Worm (Caenorhabditis elegans) whole organism, L2 larva: ENCODE measurements around the gene col-168.

Experiments
- C34F6.9 ChIP-seq: fragments of 150-350 bp; optimal IDR thresholded peaks from 2 replicates; lab custom pipeline; 2014; ENCODE audit warnings: missing biosample characterization, missing genetic modification characterization
- F13H6.1 ChIP-seq: sonication (generic microtip); optimal IDR thresholded peaks from 2 replicates; lab custom pipeline; 2016; ENCODE audit warnings: missing genetic modification characterization, missing compliant biosample characterization
- Y55F3AM.14 ChIP-seq: fragments of 200-800 bp; sonication (Bioruptor generic); optimal IDR thresholded peaks from 2 replicates; lab custom pipeline; 2018; ENCODE audit warnings: mild to moderate bottlenecking, missing genetic modification characterization, missing compliant biosample characterization
- ZK546.5 ChIP-seq: sonication (generic microtip); optimal IDR thresholded peaks from 2 replicates; lab custom pipeline; 2017; ENCODE audit warnings: missing biosample characterization, missing genetic modification characterization
- ama-1 ChIP-seq: fragments of 150-350 bp; optimal IDR thresholded peaks from 2 replicates; lab custom pipeline; 2018; ENCODE audit warnings: inconsistent platforms
- blmp-1 ChIP-seq: sonication (generic microtip); optimal IDR thresholded peaks from 2 replicates; lab custom pipeline; 2017; ENCODE audit warnings: missing genetic modification characterization, mild to moderate bottlenecking, missing compliant biosample characterization, antibody characterized with exemption, moderate library complexity; ENCODE audit not compliant: insufficient read depth
- ceh-82 ChIP-seq: fragments of 150-350 bp; optimal IDR thresholded peaks from 2 replicates; lab custom pipeline; 2014; ENCODE audit warnings: missing biosample characterization, missing genetic modification characterization
- crh-2 ChIP-seq: sonication (generic microtip); optimal IDR thresholded peaks from 2 replicates; lab custom pipeline; 2017; ENCODE audit warnings: missing biosample characterization, missing genetic modification characterization
- egl-27 ChIP-seq: sonication (generic microtip); optimal IDR thresholded peaks from 3 replicates; lab custom pipeline; 2017; ENCODE audit warnings: missing biosample characterization, missing genetic modification reagents, missing genetic modification characterization
- elt-3 ChIP-seq: sonication (generic microtip); optimal IDR thresholded peaks from 2 replicates; lab custom pipeline; 2017; ENCODE audit warnings: missing biosample characterization, missing genetic modification characterization
- fos-1 ChIP-seq: fragments of 150-350 bp; optimal IDR thresholded peaks from 2 replicates; lab custom pipeline; 2014; ENCODE audit warnings: missing biosample characterization, missing genetic modification characterization
- gmeb-1 ChIP-seq: fragments of 150-350 bp; optimal IDR thresholded peaks from 2 replicates; lab custom pipeline; 2014; ENCODE audit warnings: missing biosample characterization, missing genetic modification characterization
- lin-13 ChIP-seq: fragments of 150-350 bp; optimal IDR thresholded peaks from 2 replicates; lab custom pipeline; 2014; ENCODE audit warnings: missing biosample characterization, missing genetic modification reagents, missing genetic modification characterization
- lin-39 ChIP-seq: fragments of 150-350 bp; optimal IDR thresholded peaks from 2 replicates; lab custom pipeline; 2014; ENCODE audit warnings: missing biosample characterization, missing genetic modification reagents, missing genetic modification characterization
- lsy-2 ChIP-seq, 2 experiments: fragments of 150-350 bp in 1 of 2; sonication (generic microtip) in 1 of 2; optimal IDR thresholded peaks; 2 replicates each; lab custom pipeline; 2014 to 2017; ENCODE audit warnings: missing biosample characterization in 2 of 2, missing genetic modification characterization in 2 of 2
- mab-5 ChIP-seq: fragments of 150-350 bp; optimal IDR thresholded peaks from 2 replicates; lab custom pipeline; 2014; ENCODE audit warnings: missing biosample characterization, missing genetic modification characterization
- mbf-1 ChIP-seq: sonication (generic microtip); optimal IDR thresholded peaks from 2 replicates; lab custom pipeline; 2017; ENCODE audit warnings: missing biosample characterization, missing genetic modification characterization
- mdl-1 ChIP-seq, 2 experiments: fragments of 150-350 bp in 1 of 2; sonication (generic microtip) in 1 of 2; optimal IDR thresholded peaks; 2 replicates each; lab custom pipeline; 2017; ENCODE audit warnings: missing biosample characterization in 2 of 2, missing genetic modification characterization in 2 of 2
- nhr-11 ChIP-seq: fragments of 150-350 bp; optimal IDR thresholded peaks from 2 replicates; lab custom pipeline; 2014; ENCODE audit warnings: missing biosample characterization, missing genetic modification characterization
- nhr-12 ChIP-seq: fragments of 150-350 bp; optimal IDR thresholded peaks from 2 replicates; lab custom pipeline; 2014; ENCODE audit warnings: missing biosample characterization, missing genetic modification characterization
- nhr-129 ChIP-seq: fragments of 150-350 bp; optimal IDR thresholded peaks from 2 replicates; lab custom pipeline; 2014; ENCODE audit warnings: missing biosample characterization, missing genetic modification characterization
- nhr-21 ChIP-seq: fragments of 150-350 bp; optimal IDR thresholded peaks from 2 replicates; lab custom pipeline; 2014; ENCODE audit warnings: missing biosample characterization, missing genetic modification characterization
- nhr-237 ChIP-seq: fragments of 150-350 bp; optimal IDR thresholded peaks from 2 replicates; lab custom pipeline; 2014; ENCODE audit warnings: missing biosample characterization, missing genetic modification characterization
- nhr-25 ChIP-seq: fragments of 150-350 bp; sonication (generic microtip); optimal IDR thresholded peaks from 3 replicates; lab custom pipeline; 2014; ENCODE audit warnings: missing biosample characterization, missing genetic modification characterization
- nhr-6 ChIP-seq: fragments of 150-350 bp; optimal IDR thresholded peaks from 2 replicates; lab custom pipeline; 2014; ENCODE audit warnings: missing biosample characterization, missing genetic modification characterization
- sem-4 ChIP-seq: fragments of 150-350 bp; optimal IDR thresholded peaks from 2 replicates; lab custom pipeline; 2014; ENCODE audit warnings: missing biosample characterization, missing genetic modification reagents, missing genetic modification characterization
- skn-1 ChIP-seq: sonication (generic microtip); optimal IDR thresholded peaks from 2 replicates; lab custom pipeline; 2017; ENCODE audit warnings: missing biosample characterization, missing genetic modification characterization
- sma-3 ChIP-seq: sonication (generic microtip); optimal IDR thresholded peaks from 2 replicates; lab custom pipeline; 2016; ENCODE audit warnings: missing genetic modification reagents, missing genetic modification characterization, missing compliant biosample characterization
- sma-9 ChIP-seq, 2 experiments: fragments of 150-350 bp in 1 of 2; sonication (generic microtip) in 1 of 2; optimal IDR thresholded peaks; 2 replicates each; lab custom pipeline; 2014 to 2016; ENCODE audit warnings: missing genetic modification characterization in 2 of 2, mild to moderate bottlenecking in 1 of 2, missing biosample characterization in 1 of 2, missing compliant biosample characterization in 1 of 2, missing genetic modification reagents in 1 of 2, moderate library complexity in 1 of 2
- unc-55 ChIP-seq: fragments of 150-350 bp; sonication (generic microtip); optimal IDR thresholded peaks from 3 replicates; lab custom pipeline; 2014; ENCODE audit warnings: missing biosample characterization, missing genetic modification reagents, missing genetic modification characterization
- unc-62 ChIP-seq: fragments of 150-350 bp; optimal IDR thresholded peaks from 2 replicates; lab custom pipeline; 2014; ENCODE audit warnings: missing biosample characterization, missing genetic modification reagents, missing genetic modification characterization
- ztf-1 ChIP-seq: fragments of 200-800 bp; sonication (Bioruptor generic); conservative IDR thresholded peaks from 2 replicates; pipeline ENCODE4 v1.3.6; 2022; ENCODE audit warnings: missing genetic modification characterization, missing compliant biosample characterization

The col-168 gene

DNA sequence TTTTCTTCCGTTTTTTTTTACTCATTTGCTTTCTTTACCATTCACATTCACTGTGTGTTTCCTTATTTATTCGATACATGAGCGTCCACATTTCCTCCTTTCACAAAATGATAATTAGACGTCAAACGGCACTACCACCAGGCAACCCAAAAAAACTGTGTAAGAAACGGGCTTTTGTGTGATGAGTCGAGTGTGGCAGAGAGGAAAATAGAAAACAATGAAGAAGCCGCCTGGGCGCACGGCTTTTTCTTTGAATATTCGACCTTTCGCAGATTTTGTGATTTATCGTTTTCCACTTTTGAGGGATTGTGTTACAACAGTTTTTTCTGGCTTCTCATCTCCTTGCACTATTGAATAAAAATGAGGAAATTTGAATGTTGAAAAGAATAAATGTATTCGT lies 47.9 kb upstream of the col-168 start:
- TF ChIP-seq nhr-25 (tag; lab: Kevin White, UChicago) = peak; percentile 52
- no peak for TF ChIP-seq nhr-21
- TF ChIP-seq, all 48 proteins: peak for 1

DNA sequence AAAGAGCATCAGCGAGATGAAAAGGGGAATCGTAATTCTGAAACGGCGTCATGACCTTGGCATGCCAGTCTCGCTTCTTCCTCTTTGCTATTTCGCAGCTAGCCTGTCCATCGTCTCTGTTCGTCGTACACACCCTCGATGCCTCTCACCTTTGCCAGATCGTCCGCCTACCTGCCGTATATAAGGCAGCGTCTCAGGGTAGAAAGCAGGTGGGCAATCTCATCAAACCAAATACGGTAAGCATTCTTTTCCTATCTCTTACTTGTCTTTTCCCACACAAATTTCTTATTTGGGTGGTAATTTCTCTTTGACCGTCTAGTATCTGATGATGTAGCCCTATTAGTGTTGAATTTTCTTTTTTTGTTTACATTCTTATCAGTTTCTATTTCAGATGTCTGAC lies 46.6 kb upstream of the col-168 start, which contains the start of gene col-166:
Gene col-166 (plus strand): TSS at position 392 of the 400 bp plus-strand sequence.
- TF ChIP-seq nhr-12 (tag; lab: Kevin White, UChicago) (no peak), skn-1 (tag; lab: Kevin White, UChicago) (no peak), sma-3 (GFP tag; lab: Kevin White, UChicago) (peak; percentile 59), sma-9 (GFP tag; optimal IDR thresholded peaks at IDR 0.05; lab: Kevin White, UChicago) (peak; percentile 38), sma-9 (tag; optimal IDR thresholded peaks at IDR 0.05; lab: Kevin White, UChicago) (no peak), blmp-1 (tag; lab: Kevin White, UChicago) (peak; percentile 30), nhr-25 (tag; lab: Kevin White, UChicago) (peak; percentile 60), nhr-237 (tag; lab: Kevin White, UChicago) (no peak), ama-1 (lab: Kevin White, UChicago) (peak; percentile 94), crh-2 (tag; lab: Kevin White, UChicago) (peak; percentile 16), lin-13 (peak; percentile 17), mbf-1 (tag; lab: Kevin White, UChicago) (no peak)

- peak; percentile 8 for TF ChIP-seq lin-13
- TF ChIP-seq sma-9 (GFP tag; optimal IDR thresholded peaks at IDR 0.05; lab: Kevin White, UChicago) = peak; percentile 3
- TF ChIP-seq sma-9 (tag; optimal IDR thresholded peaks at IDR 0.05; lab: Kevin White, UChicago) = no peak
- TF ChIP-seq mbf-1 (tag; lab: Kevin White, UChicago) = no peak
- TF ChIP-seq ztf-1 = no peak
- no peak for TF ChIP-seq mab-5 (tag; lab: Kevin White, UChicago)
- TF ChIP-seq egl-27 (tag; lab: Kevin White, UChicago) = no peak
- TF ChIP-seq nhr-25 (tag; lab: Kevin White, UChicago) = peak; percentile 79
- no peak for TF ChIP-seq gmeb-1
- no peak for TF ChIP-seq unc-55 (GFP tag; lab: Kevin White, UChicago)
- peak; percentile 57 for TF ChIP-seq nhr-6
- no peak for TF ChIP-seq unc-62 (GFP tag; lab: Kevin White, UChicago)
- TF ChIP-seq crh-2 (tag; lab: Kevin White, UChicago) = peak; percentile 45
- peak; percentile 38 for TF ChIP-seq sma-3 (GFP tag; lab: Kevin White, UChicago)
- TF ChIP-seq elt-3 (tag; lab: Kevin White, UChicago) = no peak
- TF ChIP-seq ama-1 (lab: Kevin White, UChicago) = peak; percentile 60
- TF ChIP-seq blmp-1 (tag; lab: Kevin White, UChicago) = peak; percentile 16
- TF ChIP-seq, all 48 proteins: peak for 8
Observed at ce11 chrX:6280998-6281397, 45.2 kb upstream of the col-168 start.

ce11 chrX:6286154-6286553 lies 40.0 kb upstream of the col-168 start:
- TF ChIP-seq crh-2 (tag; lab: Kevin White, UChicago) (peak; percentile 32), nhr-11 (tag; lab: Kevin White, UChicago) (peak; percentile 30), sem-4 (tag; lab: Kevin White, UChicago) (no peak), C34F6.9 (no peak), sma-9 (GFP tag; optimal IDR thresholded peaks at IDR 0.05; lab: Kevin White, UChicago) (peak; percentile 37), sma-9 (tag; optimal IDR thresholded peaks at IDR 0.05; lab: Kevin White, UChicago) (no peak), sma-3 (GFP tag; lab: Kevin White, UChicago) (peak; percentile 48), nhr-129 (tag; lab: Kevin White, UChicago) (no peak), fos-1 (tag; lab: Kevin White, UChicago) (peak; percentile 45), lsy-2 (tag; optimal IDR thresholded peaks at IDR 0.05; lab: Kevin White, UChicago) (no peak), nhr-21 (peak; percentile 8)

DNA sequence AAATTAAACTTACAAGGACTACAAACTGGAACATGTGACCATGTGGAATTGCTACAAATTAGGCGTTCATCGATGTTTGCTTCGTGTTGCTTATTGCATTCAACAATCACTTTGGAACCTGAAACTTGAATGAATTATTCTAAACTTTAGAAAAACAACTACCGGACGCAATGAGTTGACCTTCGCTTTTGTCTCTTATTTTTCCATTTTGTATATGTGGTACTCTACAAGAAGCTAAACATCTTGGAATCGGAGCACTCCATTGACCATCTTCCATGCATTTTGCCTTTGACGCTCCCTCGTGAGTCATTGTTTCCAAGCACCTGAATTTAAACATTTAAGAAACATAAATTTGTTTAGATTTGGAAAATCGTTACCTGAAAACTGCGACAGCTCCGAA lies 37.1 kb upstream of the col-168 start:
- TF ChIP-seq ztf-1 (no peak), F13H6.1 (no peak), ceh-82 (no peak), nhr-12 (tag; lab: Kevin White, UChicago) (no peak), unc-55 (GFP tag; lab: Kevin White, UChicago) (no peak), mdl-1 (tag; optimal IDR thresholded peaks at IDR 0.05; lab: Kevin White, UChicago) (no peak), nhr-237 (tag; lab: Kevin White, UChicago) (no peak), nhr-129 (tag; lab: Kevin White, UChicago) (no peak), lin-39 (tag; lab: Kevin White, UChicago) (no peak), Y55F3AM.14 (GFP tag; lab: Kevin White, UChicago) (no peak), ZK546.5 (tag; lab: Kevin White, UChicago) (no peak), lin-13 (no peak), sem-4 (tag; lab: Kevin White, UChicago) (no peak)
